Worm (Caenorhabditis elegans) whole organism, late embryonic: ENCODE measurements around the gene madd-3.

Experiments used
- C38D4.7 ChIP-seq: fragments of 200-800 bp; sonication (Bioruptor generic); optimal IDR thresholded peaks from 2 replicates; lab custom pipeline; 2018; ENCODE audit warnings: mild to moderate bottlenecking, missing genetic modification characterization, moderate library complexity, missing compliant biosample characterization
- ceh-24 ChIP-seq: sonication (generic microtip); optimal IDR thresholded peaks from 2 replicates; lab custom pipeline; 2016; ENCODE audit warnings: mild to moderate bottlenecking, missing genetic modification characterization, missing compliant biosample characterization
- ceh-30 ChIP-seq: fragments of 150-350 bp; optimal IDR thresholded peaks from 2 replicates; lab custom pipeline; 2014; ENCODE audit warnings: missing biosample characterization, missing genetic modification characterization
- ceh-34 ChIP-seq: sonication (generic microtip); optimal IDR thresholded peaks from 2 replicates; lab custom pipeline; 2016; ENCODE audit warnings: mild to moderate bottlenecking, missing genetic modification characterization, missing compliant biosample characterization
- che-1 ChIP-seq: sonication (generic microtip); optimal IDR thresholded peaks from 2 replicates; lab custom pipeline; 2016; ENCODE audit warnings: mild to moderate bottlenecking, missing genetic modification characterization, missing compliant biosample characterization
- unc-3 ChIP-seq, 2 experiments: fragments of 200-800 bp in 1 of 2; sonication (Bioruptor generic) in 1 of 2; sonication (generic microtip) in 1 of 2; conservative IDR thresholded peaks in 1 of 2; optimal IDR thresholded peaks in 1 of 2; 2 replicates each; pipeline versions ENCODE4 v1.3.6 to Lab custom; 2016 to 2022; ENCODE audit warnings: missing compliant biosample characterization in 2 of 2, missing genetic modification characterization in 2 of 2, missing genetic modification reagents in 1 of 2
- zip-5 ChIP-seq: sonication (generic microtip); optimal IDR thresholded peaks from 2 replicates; lab custom pipeline; 2016; ENCODE audit warnings: missing genetic modification characterization, missing compliant biosample characterization
- ztf-16 ChIP-seq: sonication (generic microtip); optimal IDR thresholded peaks from 2 replicates; lab custom pipeline; 2017; ENCODE audit warnings: missing genetic modification characterization, missing compliant biosample characterization

- TF ChIP-seq ceh-24 (tag; lab: Kevin White, UChicago) (no peak), ztf-16 (tag; lab: Kevin White, UChicago) (no peak), che-1 (tag; lab: Kevin White, UChicago) (no peak), C38D4.7 (GFP tag; lab: Kevin White, UChicago) (no peak), ceh-30 (no peak), ceh-34 (tag; lab: Kevin White, UChicago) (no peak), zip-5 (tag; lab: Kevin White, UChicago) (no peak), unc-3 (GFP tag; conservative IDR thresholded peaks at IDR 0.05; lab: Robert Waterston, UW) (no peak), unc-3 (tag; optimal IDR thresholded peaks at IDR 0.05; lab: Kevin White, UChicago) (no peak)
These were observed 42.4 kb upstream of the madd-3 start for ce11 chrX:14338896-14339295.
